Fruit fly (Drosophila melanogaster): ENCODE measurements around the gene CCDC151.

DNA sequence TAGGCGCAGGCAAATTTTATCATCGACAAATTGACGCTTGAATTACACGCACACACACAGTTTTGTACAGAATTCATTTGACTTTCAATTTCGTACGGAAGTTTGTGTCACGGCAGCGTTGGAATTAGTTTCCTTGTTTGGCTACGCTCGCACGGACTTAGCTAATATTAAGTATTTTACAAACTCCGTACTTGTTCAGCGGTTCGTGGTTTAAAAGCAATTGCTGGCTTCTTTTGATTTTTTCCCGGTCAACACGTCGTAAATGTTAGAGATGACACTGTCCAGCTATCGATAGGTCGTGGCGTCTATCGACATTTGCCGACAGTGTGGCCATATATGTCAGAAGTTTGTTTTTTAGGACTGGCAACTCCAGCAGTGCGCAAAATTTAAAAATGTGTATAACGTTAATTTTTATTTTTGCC lies 47.9 kb upstream of the CCDC151 start, which contains the start of gene CycA:
- TF ChIP-seq Sin3A (optimal IDR thresholded peaks at IDR 0.05) (no peak), psq (optimal IDR thresholded peaks at IDR 0.05) (no peak), h (optimal IDR thresholded peaks at IDR 0.05) (no peak)

Measured in Kc167 (cell line).